Fruit fly (Drosophila melanogaster) whole organism, embryonic: ENCODE data around the gene CG31459.

Experiments
- Awh ChIP-seq: fragments of 200-800 bp; sonication (Bioruptor generic); IDR thresholded peaks from 2 replicates; pipeline ENCODE4, ENCODE4 v1.3.6; 2022; ENCODE audit warnings: missing biosample characterization, missing genetic modification characterization
- Bdp1 ChIP-seq: fragments of 200-800 bp; sonication (Bioruptor generic); optimal IDR thresholded peaks from 3 replicates; lab custom pipeline; 2016; ENCODE audit warnings: missing biosample characterization, missing genetic modification characterization
- Blimp-1 ChIP-seq: fragments of 200-800 bp; sonication (Bioruptor generic); optimal IDR thresholded peaks from 3 replicates; lab custom pipeline; 2018; ENCODE audit warnings: missing biosample characterization, missing genetic modification characterization, mild to moderate bottlenecking, moderate library complexity, missing genetic modification reagents
- C15 ChIP-seq: fragments of 200-800 bp; sonication (Bioruptor generic); IDR thresholded peaks from 3 replicates; pipeline ENCODE4 v1.3.6; 2022; ENCODE audit warnings: missing biosample characterization, missing genetic modification characterization
- CG10147 ChIP-seq: fragments of 200-800 bp; sonication (Bioruptor generic); optimal IDR thresholded peaks from 2 replicates; lab custom pipeline; 2019; ENCODE audit warnings: missing biosample characterization, mild to moderate bottlenecking, missing genetic modification characterization, moderate library complexity
- CG10274 ChIP-seq: fragments of 200-800 bp; sonication (Bioruptor generic); optimal IDR thresholded peaks from 3 replicates; lab custom pipeline; 2017; ENCODE audit warnings: missing biosample characterization, mild to moderate bottlenecking, missing genetic modification characterization
- CG11093 ChIP-seq: fragments of 200-800 bp; sonication (Bioruptor generic); IDR thresholded peaks from 3 replicates; pipeline ENCODE4 v1.3.6; 2022; ENCODE audit warnings: missing biosample characterization, missing genetic modification characterization
- CG13894 ChIP-seq: fragments of 200-800 bp; sonication (Bioruptor generic); optimal IDR thresholded peaks from 3 replicates; lab custom pipeline; 2018; ENCODE audit warnings: missing biosample characterization, mild to moderate bottlenecking, missing genetic modification characterization, moderate library complexity
- CG14710 ChIP-seq: fragments of 200-800 bp; sonication (Bioruptor generic); optimal IDR thresholded peaks from 3 replicates; lab custom pipeline; 2019; ENCODE audit warnings: missing biosample characterization, mild to moderate bottlenecking, missing genetic modification characterization, moderate library complexity
- CG15479 ChIP-seq: fragments of 200-800 bp; sonication (Bioruptor generic); optimal IDR thresholded peaks from 3 replicates; lab custom pipeline; 2019; ENCODE audit warnings: missing biosample characterization, mild to moderate bottlenecking, missing genetic modification characterization, moderate library complexity
- CG17359 ChIP-seq: fragments of 200-800 bp; sonication (Bioruptor generic); optimal IDR thresholded peaks from 3 replicates; lab custom pipeline; 2018; ENCODE audit warnings: missing biosample characterization, mild to moderate bottlenecking, missing genetic modification characterization, moderate library complexity
- CG17361 ChIP-seq: fragments of 200-800 bp; sonication (Bioruptor generic); IDR thresholded peaks from 3 replicates; pipeline ENCODE4 v1.3.6; 2022; ENCODE audit warnings: missing biosample characterization, missing genetic modification characterization
- CG18262 ChIP-seq: fragments of 200-800 bp; optimal IDR thresholded peaks from 3 replicates; lab custom pipeline; 2019; ENCODE audit warnings: missing biosample characterization, mild to moderate bottlenecking, missing genetic modification characterization, moderate library complexity
- CG2129 ChIP-seq: fragments of 200-800 bp; sonication (Bioruptor generic); IDR thresholded peaks from 2 replicates; pipeline ENCODE4 v1.3.6; 2022; ENCODE audit warnings: missing biosample characterization, missing genetic modification characterization; ENCODE audit not compliant: partially characterized antibody
- CG2712 ChIP-seq: fragments of 200-800 bp; optimal IDR thresholded peaks from 3 replicates; lab custom pipeline; 2019; ENCODE audit warnings: missing biosample characterization, mild to moderate bottlenecking, missing genetic modification characterization, moderate library complexity
- CG31365 ChIP-seq: fragments of 200-800 bp; sonication (Bioruptor generic); optimal IDR thresholded peaks from 2 replicates; lab custom pipeline; 2018; ENCODE audit warnings: missing biosample characterization, mild to moderate bottlenecking, missing genetic modification characterization
- CG31441 ChIP-seq: fragments of 200-800 bp; sonication (Bioruptor generic); IDR thresholded peaks from 2 replicates; pipeline ENCODE4 v1.3.6; 2022; ENCODE audit warnings: missing biosample characterization, missing genetic modification characterization
- CG33557 ChIP-seq: fragments of 200-800 bp; sonication (Bioruptor generic); optimal IDR thresholded peaks from 2 replicates; lab custom pipeline; 2019; ENCODE audit warnings: missing biosample characterization, mild to moderate bottlenecking, missing genetic modification characterization, moderate library complexity
- CG3407 ChIP-seq: fragments of 200-800 bp; sonication (Bioruptor generic); optimal IDR thresholded peaks from 2 replicates; lab custom pipeline; 2018; ENCODE audit warnings: missing biosample characterization, mild to moderate bottlenecking, missing genetic modification characterization
- CG3726 ChIP-seq: fragments of 200-800 bp; sonication (Bioruptor generic); IDR thresholded peaks from 3 replicates; pipeline ENCODE4, ENCODE4 v1.3.6; 2022; ENCODE audit warnings: missing biosample characterization, missing genetic modification characterization
- CG5245 ChIP-seq: fragments of 200-800 bp; sonication (Bioruptor generic); optimal IDR thresholded peaks from 3 replicates; lab custom pipeline; 2016; ENCODE audit warnings: missing biosample characterization, missing genetic modification characterization
- Drgx ChIP-seq: fragments of 200-800 bp; sonication (Bioruptor generic); IDR thresholded peaks from 2 replicates; pipeline ENCODE4 v1.3.6; 2022; ENCODE audit warnings: missing biosample characterization, missing genetic modification characterization
- Hr78 ChIP-seq, 2 experiments: fragments of 200-800 bp in 1 of 2; fragments of >200 bp in 1 of 2; sonication (Bioruptor generic) in 1 of 2; optimal IDR thresholded peaks; 2 replicates each; lab custom pipeline; 2017 to 2019; ENCODE audit warnings: missing biosample characterization in 2 of 2, missing genetic modification characterization in 2 of 2, mild to moderate bottlenecking in 1 of 2, moderate library complexity in 1 of 2
- Lim3 ChIP-seq: fragments of 200-800 bp; sonication (Bioruptor generic); IDR thresholded peaks from 2 replicates; pipeline ENCODE4 v1.3.6; 2022; ENCODE audit warnings: missing biosample characterization, missing genetic modification characterization
- Max ChIP-seq: fragments of 200-800 bp; sonication (Bioruptor generic); optimal IDR thresholded peaks from 2 replicates; lab custom pipeline; 2016; ENCODE audit warnings: missing biosample characterization, mild to moderate bottlenecking, missing genetic modification characterization
- Med ChIP-seq: fragments of 200-800 bp; sonication (Bioruptor generic); peaks from one replicate; lab custom pipeline; 2016; ENCODE audit warnings: missing biosample characterization, missing genetic modification characterization, mild to moderate bottlenecking, inconsistent platforms, moderate library complexity
- Oaz ChIP-seq: fragments of 200-800 bp; sonication (Bioruptor generic); IDR thresholded peaks from 2 replicates; pipeline ENCODE4 v1.3.6; 2022; ENCODE audit warnings: missing biosample characterization, missing genetic modification characterization
- Opbp ChIP-seq: fragments of 200-800 bp; sonication (Bioruptor generic); IDR thresholded peaks from 3 replicates; pipeline ENCODE4 v1.3.6; 2022; ENCODE audit warnings: missing biosample characterization, missing genetic modification characterization; ENCODE audit not compliant: partially characterized antibody
- Vsx1 ChIP-seq: fragments of 200-800 bp; sonication (Bioruptor generic); optimal IDR thresholded peaks from 2 replicates; lab custom pipeline; 2017; ENCODE audit warnings: missing biosample characterization, mild to moderate bottlenecking, missing genetic modification characterization, missing genetic modification reagents
- chinmo ChIP-seq: fragments of 200-800 bp; sonication (Bioruptor generic); IDR thresholded peaks from 4 replicates; pipeline ENCODE4 v1.3.6; 2022; ENCODE audit warnings: missing biosample characterization, missing genetic modification characterization; ENCODE audit not compliant: partially characterized antibody
- dysf ChIP-seq: fragments of 200-800 bp; sonication (Bioruptor generic); IDR thresholded peaks from 3 replicates; pipeline ENCODE4 v1.3.6; 2022; ENCODE audit warnings: missing biosample characterization, missing genetic modification characterization
- emc ChIP-seq: fragments of 200-800 bp; sonication (Bioruptor generic); optimal IDR thresholded peaks from 2 replicates; lab custom pipeline; 2016; ENCODE audit warnings: missing biosample characterization, missing genetic modification characterization
- gsb-n ChIP-seq: fragments of 200-800 bp; sonication (Bioruptor generic); optimal IDR thresholded peaks from 3 replicates; lab custom pipeline; 2018; ENCODE audit warnings: missing biosample characterization, mild to moderate bottlenecking, missing genetic modification characterization
- hb ChIP-seq: fragments of 200-800 bp; sonication (Bioruptor generic); IDR thresholded peaks from 3 replicates; pipeline ENCODE4 v1.3.6; 2022; ENCODE audit warnings: missing biosample characterization, missing genetic modification characterization; ENCODE audit not compliant: partially characterized antibody
- lab ChIP-seq: fragments of 200-800 bp; sonication (Bioruptor generic); optimal IDR thresholded peaks from 3 replicates; lab custom pipeline; 2017; ENCODE audit warnings: missing biosample characterization, missing genetic modification characterization, mild to moderate bottlenecking, moderate library complexity, missing genetic modification reagents
- mam ChIP-seq: fragments of 200-800 bp; sonication (Bioruptor generic); optimal IDR thresholded peaks from 3 replicates; lab custom pipeline; 2016; ENCODE audit warnings: missing biosample characterization, missing genetic modification characterization
- oc ChIP-seq: fragments of 200-800 bp; sonication (Bioruptor generic); optimal IDR thresholded peaks from 2 replicates; lab custom pipeline; 2018; ENCODE audit warnings: missing biosample characterization, mild to moderate bottlenecking, missing genetic modification characterization, moderate library complexity
- pho ChIP-seq: fragments of 200-800 bp; sonication (Bioruptor generic); optimal IDR thresholded peaks from 2 replicates; lab custom pipeline; 2016; ENCODE audit warnings: missing biosample characterization, missing genetic modification characterization
- sqz ChIP-seq: fragments of 200-800 bp; sonication (Bioruptor generic); optimal IDR thresholded peaks from 3 replicates; lab custom pipeline; 2018; ENCODE audit warnings: missing biosample characterization, mild to moderate bottlenecking, missing genetic modification characterization
- trem ChIP-seq: fragments of 200-800 bp; optimal IDR thresholded peaks from 3 replicates; lab custom pipeline; 2019; ENCODE audit warnings: missing biosample characterization, mild to moderate bottlenecking, missing genetic modification characterization, moderate library complexity
- twi ChIP-seq: fragments of 200-800 bp; optimal IDR thresholded peaks from 2 replicates; lab custom pipeline; 2019; ENCODE audit warnings: missing biosample characterization, mild to moderate bottlenecking, missing genetic modification characterization, moderate library complexity
- vvl ChIP-seq: fragments of 200-800 bp; sonication (Bioruptor generic); IDR thresholded peaks from 2 replicates; pipeline ENCODE4 v1.3.6; 2022; ENCODE audit warnings: missing biosample characterization, missing genetic modification characterization
- wek ChIP-seq: fragments of 200-800 bp; sonication (Bioruptor generic); optimal IDR thresholded peaks from 3 replicates; lab custom pipeline; 2018; ENCODE audit warnings: missing biosample characterization, mild to moderate bottlenecking, missing genetic modification characterization, moderate library complexity
- zfh2 ChIP-seq: fragments of 200-800 bp; sonication (Bioruptor generic); optimal IDR thresholded peaks from 2 replicates; lab custom pipeline; 2016; ENCODE audit warnings: missing biosample characterization, missing genetic modification characterization

CG31459 gene

dm6 chr3R:19803539-19803938 is 37.1 kb upstream of the CG31459 start (continued):
- TF ChIP-seq vvl (GFP tag; lab: Robert Waterston, UW), result peak; percentile 83; the same call in 1 of the 2 replicates
- TF ChIP-seq Vsx1 (GFP tag; lab: Kevin White, UChicago), result peak; percentile 4
- TF ChIP-seq CG33557, result no peak
- TF ChIP-seq pho (GFP tag; lab: Kevin White, UChicago), result no peak
- TF ChIP-seq trem (tag; lab: Kevin White, UChicago), result no peak
- TF ChIP-seq Opbp (GFP tag; lab: Robert Waterston, UW), result no peak
- no peak for TF ChIP-seq CG13894 (tag; lab: Kevin White, UChicago)
- no peak for TF ChIP-seq CG14710
- TF ChIP-seq CG10147 (GFP tag; lab: Kevin White, UChicago), result no peak
- TF ChIP-seq CG5245 (GFP tag; lab: Kevin White, UChicago), result no peak
- no peak for TF ChIP-seq emc (GFP tag; lab: Kevin White, UChicago)
- 0 out of 4 replicates have a peak, but pooled peaks have one; percentile 58 for TF ChIP-seq chinmo (GFP tag; lab: Robert Waterston, UW)
- no peak for TF ChIP-seq Max (GFP tag; lab: Kevin White, UChicago)
- no peak for TF ChIP-seq CG3407 (GFP tag; lab: Kevin White, UChicago)
- peak; percentile 66 for TF ChIP-seq sqz (GFP tag; lab: Kevin White, UChicago)
- 0 out of 2 replicates have a peak, but pooled peaks have one; percentile 4 for TF ChIP-seq Awh (GFP tag; lab: Robert Waterston, UW)
- TF ChIP-seq CG31441, result no peak
- TF ChIP-seq wek, result no peak

dm6 chr3R:19804905-19805304 is 35.7 kb upstream of the CG31459 start:
- TF ChIP-seq Blimp-1 (GFP tag; lab: Kevin White, UChicago) (peak; percentile 51), Awh (GFP tag; lab: Robert Waterston, UW) (peak; percentile 57), CG15479 (GFP tag; lab: Kevin White, UChicago) (no peak), mam (GFP tag; lab: Kevin White, UChicago) (no peak), oc (peak; percentile 69)

- peak in 1 of 2 experiments; percentile 79 for TF ChIP-seq Hr78 (GFP tag; optimal IDR thresholded peaks at IDR 0.05; lab: Kevin White, UChicago)
- no peak for TF ChIP-seq chinmo (GFP tag; lab: Robert Waterston, UW)
- TF ChIP-seq Med (GFP tag; lab: Kevin White, UChicago), result peak; percentile 51
- no peak for TF ChIP-seq hb (GFP tag; lab: Robert Waterston, UW)
- no peak for TF ChIP-seq Oaz (GFP tag; lab: Robert Waterston, UW)
- TF ChIP-seq CG31365 (tag; lab: Kevin White, UChicago), result no peak
- TF ChIP-seq Bdp1 (GFP tag; lab: Kevin White, UChicago), result no peak
- peak; percentile 15 for TF ChIP-seq gsb-n (tag; lab: Kevin White, UChicago)
Observed at dm6 chr3R:19807148-19807547, 33.5 kb upstream of the CG31459 start.

dm6 chr3R:19807745-19808429 is 32.8 kb upstream of the CG31459 start:
- TF ChIP-seq CG18262 (peak; percentile 50), CG3726 (GFP tag; lab: Robert Waterston, UW) (no peak), Drgx (GFP tag; lab: Robert Waterston, UW) (peak; percentile 22; the same call in 1 of the 2 replicates), lab (GFP tag; lab: Kevin White, UChicago) (no peak), CG10274 (no peak), CG2712 (tag; lab: Kevin White, UChicago) (peak; percentile 43), CG11093 (no peak), C15 (GFP tag; lab: Robert Waterston, UW) (no peak), CG17361 (GFP tag; lab: Robert Waterston, UW) (peak; percentile 49; the same call in 2 of the 3 replicates), CG17359 (tag; lab: Kevin White, UChicago) (no peak), CG2129 (GFP tag; lab: Robert Waterston, UW) (no peak), twi (no peak), zfh2 (GFP tag; lab: Kevin White, UChicago) (no peak), Lim3 (no peak), dysf (GFP tag; lab: Robert Waterston, UW) (no peak), pho (GFP tag; lab: Kevin White, UChicago) (no peak)
